Worm (Caenorhabditis elegans) whole organism, L2 larva: ENCODE measurements around the gene ZK1086.2.

Source experiments
- F13H6.1 ChIP-seq: sonication (generic microtip); optimal IDR thresholded peaks from 2 replicates; lab custom pipeline; 2016; ENCODE audit warnings: missing genetic modification characterization, missing compliant biosample characterization
- Y55F3AM.14 ChIP-seq: fragments of 200-800 bp; sonication (Bioruptor generic); optimal IDR thresholded peaks from 2 replicates; lab custom pipeline; 2018; ENCODE audit warnings: mild to moderate bottlenecking, missing genetic modification characterization, missing compliant biosample characterization
- ZK546.5 ChIP-seq: sonication (generic microtip); optimal IDR thresholded peaks from 2 replicates; lab custom pipeline; 2017; ENCODE audit warnings: missing biosample characterization, missing genetic modification characterization
- alr-1 ChIP-seq: fragments of 150-350 bp; optimal IDR thresholded peaks from 2 replicates; lab custom pipeline; 2014; ENCODE audit warnings: missing biosample characterization, missing genetic modification characterization
- aly-2 ChIP-seq: fragments of 150-350 bp; optimal IDR thresholded peaks from 2 replicates; lab custom pipeline; 2014; ENCODE audit warnings: missing biosample characterization, missing genetic modification characterization
- ama-1 ChIP-seq: fragments of 150-350 bp; optimal IDR thresholded peaks from 2 replicates; lab custom pipeline; 2018; ENCODE audit warnings: inconsistent platforms
- ceh-16 ChIP-seq: fragments of 150-350 bp; optimal IDR thresholded peaks from 2 replicates; lab custom pipeline; 2014; ENCODE audit warnings: missing biosample characterization, missing genetic modification characterization
- dmd-4 ChIP-seq: sonication (generic microtip); optimal IDR thresholded peaks from 2 replicates; lab custom pipeline; 2017; ENCODE audit warnings: missing biosample characterization, missing genetic modification characterization
- egl-27 ChIP-seq: sonication (generic microtip); optimal IDR thresholded peaks from 3 replicates; lab custom pipeline; 2017; ENCODE audit warnings: missing biosample characterization, missing genetic modification reagents, missing genetic modification characterization
- elt-1 ChIP-seq: fragments of 150-350 bp; optimal IDR thresholded peaks from 2 replicates; lab custom pipeline; 2014; ENCODE audit warnings: missing biosample characterization, missing genetic modification characterization
- elt-3 ChIP-seq: sonication (generic microtip); optimal IDR thresholded peaks from 2 replicates; lab custom pipeline; 2017; ENCODE audit warnings: missing biosample characterization, missing genetic modification characterization
- fos-1 ChIP-seq: fragments of 150-350 bp; optimal IDR thresholded peaks from 2 replicates; lab custom pipeline; 2014; ENCODE audit warnings: missing biosample characterization, missing genetic modification characterization
- gmeb-1 ChIP-seq: fragments of 150-350 bp; optimal IDR thresholded peaks from 2 replicates; lab custom pipeline; 2014; ENCODE audit warnings: missing biosample characterization, missing genetic modification characterization
- lin-13 ChIP-seq: fragments of 150-350 bp; optimal IDR thresholded peaks from 2 replicates; lab custom pipeline; 2014; ENCODE audit warnings: missing biosample characterization, missing genetic modification reagents, missing genetic modification characterization
- lsy-2 ChIP-seq, 2 experiments: fragments of 150-350 bp in 1 of 2; sonication (generic microtip) in 1 of 2; optimal IDR thresholded peaks; 2 replicates each; lab custom pipeline; 2014 to 2017; ENCODE audit warnings: missing biosample characterization in 2 of 2, missing genetic modification characterization in 2 of 2
- mab-5 ChIP-seq: fragments of 150-350 bp; optimal IDR thresholded peaks from 2 replicates; lab custom pipeline; 2014; ENCODE audit warnings: missing biosample characterization, missing genetic modification characterization
- nhr-11 ChIP-seq: fragments of 150-350 bp; optimal IDR thresholded peaks from 2 replicates; lab custom pipeline; 2014; ENCODE audit warnings: missing biosample characterization, missing genetic modification characterization
- nhr-12 ChIP-seq: fragments of 150-350 bp; optimal IDR thresholded peaks from 2 replicates; lab custom pipeline; 2014; ENCODE audit warnings: missing biosample characterization, missing genetic modification characterization
- nhr-129 ChIP-seq: fragments of 150-350 bp; optimal IDR thresholded peaks from 2 replicates; lab custom pipeline; 2014; ENCODE audit warnings: missing biosample characterization, missing genetic modification characterization
- nhr-21 ChIP-seq: fragments of 150-350 bp; optimal IDR thresholded peaks from 2 replicates; lab custom pipeline; 2014; ENCODE audit warnings: missing biosample characterization, missing genetic modification characterization
- nhr-237 ChIP-seq: fragments of 150-350 bp; optimal IDR thresholded peaks from 2 replicates; lab custom pipeline; 2014; ENCODE audit warnings: missing biosample characterization, missing genetic modification characterization
- nhr-6 ChIP-seq: fragments of 150-350 bp; optimal IDR thresholded peaks from 2 replicates; lab custom pipeline; 2014; ENCODE audit warnings: missing biosample characterization, missing genetic modification characterization
- nhr-77 ChIP-seq: fragments of 150-350 bp; optimal IDR thresholded peaks from 2 replicates; lab custom pipeline; 2014; ENCODE audit warnings: missing biosample characterization, missing genetic modification characterization
- peb-1 ChIP-seq: fragments of 150-350 bp; optimal IDR thresholded peaks from 2 replicates; lab custom pipeline; 2014; ENCODE audit warnings: missing biosample characterization, missing genetic modification characterization
- sma-9 ChIP-seq, 2 experiments: fragments of 150-350 bp in 1 of 2; sonication (generic microtip) in 1 of 2; optimal IDR thresholded peaks; 2 replicates each; lab custom pipeline; 2014 to 2016; ENCODE audit warnings: missing genetic modification characterization in 2 of 2, mild to moderate bottlenecking in 1 of 2, missing biosample characterization in 1 of 2, missing compliant biosample characterization in 1 of 2, missing genetic modification reagents in 1 of 2, moderate library complexity in 1 of 2
- snpc-4 ChIP-seq: fragments of 150-350 bp; optimal IDR thresholded peaks from 2 replicates; lab custom pipeline; 2014; ENCODE audit warnings: missing biosample characterization, missing genetic modification characterization
- unc-39 ChIP-seq: fragments of 150-350 bp; optimal IDR thresholded peaks from 2 replicates; lab custom pipeline; 2014; ENCODE audit warnings: missing biosample characterization, missing genetic modification characterization
- unc-55 ChIP-seq: fragments of 150-350 bp; sonication (generic microtip); optimal IDR thresholded peaks from 3 replicates; lab custom pipeline; 2014; ENCODE audit warnings: missing biosample characterization, missing genetic modification reagents, missing genetic modification characterization
- zag-1 ChIP-seq: fragments of 150-350 bp; optimal IDR thresholded peaks from 2 replicates; lab custom pipeline; 2014; ENCODE audit warnings: missing biosample characterization, missing genetic modification characterization
- ztf-1 ChIP-seq: fragments of 200-800 bp; sonication (Bioruptor generic); conservative IDR thresholded peaks from 2 replicates; pipeline ENCODE4 v1.3.6; 2022; ENCODE audit warnings: missing genetic modification characterization, missing compliant biosample characterization
- ztf-11 ChIP-seq: sonication (generic microtip); optimal IDR thresholded peaks from 2 replicates; lab custom pipeline; 2017; ENCODE audit warnings: missing biosample characterization, missing genetic modification characterization
- ztf-4 ChIP-seq: fragments of 150-350 bp; optimal IDR thresholded peaks from 2 replicates; lab custom pipeline; 2014; ENCODE audit warnings: missing biosample characterization, missing genetic modification characterization

Gene ZK1086.2

DNA sequence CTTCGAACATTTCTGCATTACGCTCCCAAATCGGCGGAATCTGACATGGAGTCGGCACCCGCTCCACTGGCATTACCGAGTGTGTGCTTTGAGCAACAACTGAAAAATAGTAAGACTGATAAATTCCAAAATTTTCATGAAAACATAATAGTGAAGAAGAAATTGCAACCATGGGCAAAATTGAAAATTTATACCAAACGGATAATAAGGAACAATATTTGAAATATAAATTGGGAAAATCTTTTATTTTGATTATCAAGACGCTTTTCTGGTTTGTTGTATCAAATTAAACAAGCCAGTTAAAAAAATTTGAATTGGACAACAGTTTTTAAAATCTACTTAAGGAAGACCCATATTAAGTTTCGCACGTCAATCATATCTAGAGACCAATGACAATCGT is at the start of gene ZK1086.2:
Gene ZK1086.2 (minus strand): TSS at position 101 of the 400 bp plus-strand sequence.
- TF ChIP-seq ztf-4 (tag; lab: Kevin White, UChicago) (no peak), lin-13 (GFP tag; lab: Kevin White, UChicago) (no peak), nhr-77 (tag; lab: Kevin White, UChicago) (no peak), elt-3 (tag; lab: Kevin White, UChicago) (no peak), unc-39 (tag; lab: Kevin White, UChicago) (no peak), sma-9 (GFP tag; optimal IDR thresholded peaks at IDR 0.05; lab: Kevin White, UChicago) (no peak), sma-9 (tag; optimal IDR thresholded peaks at IDR 0.05; lab: Kevin White, UChicago) (no peak), ZK546.5 (tag; lab: Kevin White, UChicago) (no peak), ztf-11 (tag; lab: Kevin White, UChicago) (no peak), nhr-6 (tag; lab: Kevin White, UChicago) (no peak), fos-1 (no peak), unc-55 (GFP tag; lab: Kevin White, UChicago) (no peak)

DNA sequence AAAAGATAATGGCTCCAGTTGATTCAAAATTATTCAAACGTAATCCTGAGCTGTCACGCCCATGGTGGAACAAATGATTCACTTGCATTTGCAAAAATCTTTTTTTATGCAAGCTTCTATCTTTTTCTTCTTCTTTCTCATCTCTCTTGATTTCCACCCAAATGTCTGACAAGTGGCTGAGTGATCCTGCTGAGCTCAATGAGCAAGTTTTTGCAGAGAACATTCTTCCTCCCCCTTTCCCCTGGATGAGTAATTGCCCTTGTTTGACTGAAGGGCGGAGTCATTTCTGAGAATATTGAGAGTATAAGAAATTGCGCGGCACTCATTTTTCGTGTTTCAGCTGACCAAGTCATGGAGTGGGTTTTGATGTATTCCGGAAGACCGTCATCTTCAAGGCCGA is 47.9 kb upstream of the ZK1086.2 start, which contains the start of gene M03B6.1:
Gene M03B6.1 (plus strand): TSS at position 334 of the 400 bp plus-strand sequence.
- TF ChIP-seq F13H6.1 (tag; lab: Kevin White, UChicago) (no peak), peb-1 (tag; lab: Kevin White, UChicago) (no peak), sma-9 (GFP tag; optimal IDR thresholded peaks at IDR 0.05; lab: Kevin White, UChicago) (peak; percentile 24), sma-9 (tag; optimal IDR thresholded peaks at IDR 0.05; lab: Kevin White, UChicago) (no peak)

DNA sequence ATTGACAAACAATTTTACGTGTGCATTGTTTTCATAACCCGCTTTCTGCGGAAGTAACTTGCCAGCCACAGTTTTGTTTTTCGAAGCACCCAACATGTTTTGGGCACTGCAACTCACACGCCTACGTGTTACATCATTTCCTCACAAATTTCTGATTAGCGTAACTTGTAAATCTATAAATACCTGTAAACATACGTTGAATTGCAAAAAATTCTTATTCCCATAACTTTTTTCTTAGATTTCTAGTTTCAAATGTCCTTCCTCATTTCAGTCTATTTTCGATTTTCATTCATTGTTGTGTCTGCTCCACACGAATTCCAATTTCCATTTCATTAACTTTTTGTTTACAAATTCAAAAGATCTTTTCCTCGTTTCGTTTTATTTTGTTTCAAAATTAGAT is 46.9 kb upstream of the ZK1086.2 start:
- TF ChIP-seq snpc-4 (tag; lab: Kevin White, UChicago) = no peak
- no peak for TF ChIP-seq nhr-129 (tag; lab: Kevin White, UChicago)
- TF ChIP-seq nhr-21 (tag; lab: Kevin White, UChicago) = no peak
- no peak for TF ChIP-seq ama-1 (lab: Kevin White, UChicago)
- no peak for TF ChIP-seq ztf-1 (GFP tag; lab: Robert Waterston, UW)
- no peak for TF ChIP-seq unc-39 (tag; lab: Kevin White, UChicago)
- TF ChIP-seq ZK546.5 (tag; lab: Kevin White, UChicago) = no peak
- no peak for TF ChIP-seq peb-1 (tag; lab: Kevin White, UChicago)
- TF ChIP-seq aly-2 (tag; lab: Kevin White, UChicago) = no peak
- TF ChIP-seq egl-27 (tag; lab: Kevin White, UChicago) = no peak
- no peak for TF ChIP-seq Y55F3AM.14 (GFP tag; lab: Kevin White, UChicago)
- no peak for TF ChIP-seq ztf-11 (tag; lab: Kevin White, UChicago)
- no peak for TF ChIP-seq F13H6.1 (tag; lab: Kevin White, UChicago)
- TF ChIP-seq elt-1 (tag; lab: Kevin White, UChicago) = no peak
- no peak for TF ChIP-seq nhr-237 (tag; lab: Kevin White, UChicago)

DNA sequence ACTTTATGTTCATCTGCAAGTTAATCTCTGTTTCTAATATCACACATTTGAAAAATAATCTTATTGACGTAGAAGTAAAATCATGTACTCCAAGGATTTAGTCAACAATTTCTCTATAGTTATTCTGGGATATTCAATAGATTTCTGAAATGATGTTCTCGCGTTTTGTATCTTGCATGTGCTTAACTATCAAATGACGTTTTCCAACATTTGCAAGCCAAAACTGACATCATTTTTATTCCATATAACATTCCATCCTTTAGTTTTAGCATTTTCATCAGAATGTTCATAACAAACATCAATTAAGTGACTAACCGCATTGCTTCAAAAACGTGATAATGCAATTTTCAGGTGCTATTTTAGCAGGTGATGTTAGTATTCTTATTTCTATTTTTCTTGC is 44.6 kb upstream of the ZK1086.2 start:
- no peak for TF ChIP-seq dmd-4 (tag; lab: Kevin White, UChicago)
- no peak for TF ChIP-seq nhr-11 (tag; lab: Kevin White, UChicago)
- TF ChIP-seq ztf-11 (tag; lab: Kevin White, UChicago) = no peak
- no peak for TF ChIP-seq snpc-4 (tag; lab: Kevin White, UChicago)
- TF ChIP-seq lin-13 (GFP tag; lab: Kevin White, UChicago) = no peak
- TF ChIP-seq unc-39 (tag; lab: Kevin White, UChicago) = no peak
- no peak for TF ChIP-seq zag-1 (tag; lab: Kevin White, UChicago)
- no peak for TF ChIP-seq ceh-16
- TF ChIP-seq peb-1 (tag; lab: Kevin White, UChicago) = no peak
- TF ChIP-seq, all 48 proteins: peak for 0

DNA sequence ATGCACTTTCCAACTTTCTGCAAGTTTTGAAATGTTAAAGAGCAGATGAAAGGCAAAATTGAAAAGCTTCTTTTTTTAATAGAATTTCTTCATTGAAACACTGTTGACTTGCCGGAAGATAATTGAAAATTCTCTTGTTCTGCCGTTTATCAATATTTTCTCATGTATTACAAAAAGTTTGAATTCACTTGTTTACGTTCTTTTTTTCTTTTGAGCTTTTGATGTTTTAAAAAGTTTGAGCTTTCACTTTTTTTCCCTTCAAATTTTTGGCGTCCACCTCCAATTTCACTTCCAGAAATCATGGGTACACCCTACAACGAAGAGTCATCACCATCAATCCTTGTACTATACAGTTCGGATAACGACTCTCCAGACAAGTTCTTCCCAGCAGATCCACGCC is 40.7 kb upstream of the ZK1086.2 start, which contains the start of gene F19D8.2:
Gene F19D8.2 (plus strand): TSS at position 301 of the 400 bp plus-strand sequence.
- TF ChIP-seq nhr-129 (tag; lab: Kevin White, UChicago) (no peak), snpc-4 (tag; lab: Kevin White, UChicago) (no peak), mab-5 (tag; lab: Kevin White, UChicago) (no peak), ama-1 (lab: Kevin White, UChicago) (no peak), alr-1 (tag; lab: Kevin White, UChicago) (no peak), lsy-2 (tag; optimal IDR thresholded peaks at IDR 0.05; lab: Kevin White, UChicago) (no peak), gmeb-1 (tag; lab: Kevin White, UChicago) (no peak), aly-2 (tag; lab: Kevin White, UChicago) (no peak), nhr-11 (tag; lab: Kevin White, UChicago) (no peak), fos-1 (no peak), nhr-12 (tag; lab: Kevin White, UChicago) (no peak)
- TF ChIP-seq, all 48 proteins: peak for 0
